Worm (Caenorhabditis elegans): ENCODE measurements around the gene fask-1.

Gene fask-1

DNA sequence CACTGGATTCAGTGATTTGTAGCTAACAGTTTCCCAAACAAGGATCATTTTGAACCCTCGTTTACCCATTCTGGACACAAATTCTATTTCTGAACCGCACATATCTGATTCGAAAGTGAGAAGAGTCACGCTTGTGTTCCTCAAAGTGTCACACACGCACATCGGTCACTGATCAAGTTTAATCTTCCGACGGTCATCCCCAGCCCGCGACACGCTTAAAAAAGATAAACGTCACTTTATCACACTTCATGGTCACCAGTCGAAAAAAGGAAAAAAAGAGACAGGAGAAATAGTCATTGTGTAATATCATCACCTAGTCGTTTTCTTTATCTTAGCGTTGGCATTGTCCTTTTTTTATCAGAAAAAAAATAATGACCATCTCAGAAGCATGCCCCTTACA is 22.8 kb upstream of the fask-1 start (continued):
- TF ChIP-seq ceh-6 (GFP tag; optimal IDR thresholded peaks at IDR 0.05) (no peak), madf-2 (tag; optimal IDR thresholded peaks at IDR 0.05) (no peak)

DNA sequence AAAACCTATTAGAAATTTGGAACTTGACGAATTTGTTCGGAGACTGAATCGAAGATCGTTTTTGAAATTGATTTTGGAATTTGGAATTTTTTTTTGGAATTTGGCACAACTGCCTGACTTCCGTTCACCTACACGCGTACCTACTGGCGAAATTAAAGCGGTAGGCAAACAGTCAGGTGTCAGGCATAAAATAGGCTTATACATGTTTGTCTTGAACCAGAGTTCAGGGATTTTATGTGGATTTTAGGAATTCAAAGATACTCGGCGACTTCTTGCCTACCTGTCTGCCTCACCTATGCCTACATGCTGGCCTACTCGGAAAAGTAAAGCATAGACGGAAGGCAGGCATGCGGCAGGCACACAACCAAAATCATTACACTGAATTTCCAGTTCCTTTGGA is 22.2 kb upstream of the fask-1 start:
- TF ChIP-seq ceh-34 (tag; optimal IDR thresholded peaks at IDR 0.05) (no peak), lin-11 (tag; optimal IDR thresholded peaks at IDR 0.05) (no peak), odd-2 (tag; optimal IDR thresholded peaks at IDR 0.05) (no peak), ceh-45 (GFP tag; IDR thresholded peaks at IDR 0.05) (no peak), pat-9 (tag; optimal IDR thresholded peaks at IDR 0.05) (no peak), ahr-1 (tag; optimal IDR thresholded peaks at IDR 0.05) (no peak), ttx-3 (tag; optimal IDR thresholded peaks at IDR 0.05) (no peak), ztf-16 (tag; optimal IDR thresholded peaks at IDR 0.05) (no peak), mec-3 (tag; optimal IDR thresholded peaks at IDR 0.05; ENCODE audit: borderline replicate concordance) (no peak), T23F11.4 (GFP tag; optimal IDR thresholded peaks at IDR 0.05) (no peak), pros-1 (tag; optimal IDR thresholded peaks at IDR 0.05) (no peak), pqm-1 (tag; optimal IDR thresholded peaks at IDR 0.05) (no peak), nhr-11 (tag; optimal IDR thresholded peaks at IDR 0.05) (no peak), F13H6.1 (tag; optimal IDR thresholded peaks at IDR 0.05) (no peak), nhr-232 (tag; optimal IDR thresholded peaks at IDR 0.05) (no peak), pha-4 (tag; optimal IDR thresholded peaks at IDR 0.05) (no peak), K02D7.2 (tag; optimal IDR thresholded peaks at IDR 0.05) (no peak), rnt-1 (tag; optimal IDR thresholded peaks at IDR 0.05) (no peak), ceh-14 (tag; optimal IDR thresholded peaks at IDR 0.05) (no peak)

ce11 chrIV:13079119-13079518 is 21.4 kb upstream of the fask-1 start, which contains the start of gene C39E9.8:
Gene C39E9.8 (plus strand): TSS chrIV:13079446.
- no peak for TF ChIP-seq nfya-1 (tag; optimal IDR thresholded peaks at IDR 0.05)

DNA sequence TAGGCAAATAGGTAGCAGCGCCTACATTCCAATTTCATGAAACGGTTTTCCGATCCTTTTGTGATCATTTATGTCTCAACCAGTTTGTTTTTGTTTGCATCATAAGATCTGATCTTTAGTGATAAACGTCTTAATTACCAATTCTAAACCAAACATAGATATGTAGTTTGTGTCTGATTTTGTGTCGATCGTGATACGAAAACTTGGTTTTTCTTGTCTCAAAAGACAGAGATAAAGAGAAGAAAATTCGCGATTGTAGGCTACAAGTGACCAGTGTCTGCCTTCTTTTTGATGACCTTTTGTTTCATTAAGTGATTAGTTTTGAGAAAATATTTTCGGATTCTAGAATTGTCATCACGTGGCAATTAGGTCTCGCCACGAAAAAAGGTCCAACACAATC is 20.3 kb upstream of the fask-1 start:
- no peak for TF ChIP-seq che-1 (tag; optimal IDR thresholded peaks at IDR 0.05)
- TF ChIP-seq ceh-48 (tag; optimal IDR thresholded peaks at IDR 0.05): no peak

- TF ChIP-seq ceh-18 (tag; optimal IDR thresholded peaks at IDR 0.05): no peak
- no peak for TF ChIP-seq unc-3 (GFP tag; conservative IDR thresholded peaks at IDR 0.05)
- no peak for TF ChIP-seq unc-3 (tag; optimal IDR thresholded peaks at IDR 0.05)
- no peak for TF ChIP-seq sox-4 (tag; optimal IDR thresholded peaks at IDR 0.05)
- no peak for TF ChIP-seq pat-9 (tag; optimal IDR thresholded peaks at IDR 0.05)
- TF ChIP-seq zip-5 (tag; optimal IDR thresholded peaks at IDR 0.05): no peak
- no peak for TF ChIP-seq pax-1 (tag; optimal IDR thresholded peaks at IDR 0.05)
- TF ChIP-seq tbx-2 (tag; optimal IDR thresholded peaks at IDR 0.05): no peak
- no peak for TF ChIP-seq ets-4 (tag; optimal IDR thresholded peaks at IDR 0.05)
- TF ChIP-seq fax-1 (tag; optimal IDR thresholded peaks at IDR 0.05): no peak
- TF ChIP-seq eyg-1 (tag; optimal IDR thresholded peaks at IDR 0.05): no peak
- no peak for TF ChIP-seq C38D4.7 (GFP tag; optimal IDR thresholded peaks at IDR 0.05)
- no peak for TF ChIP-seq ceh-31 (tag; optimal IDR thresholded peaks at IDR 0.05)
- no peak for TF ChIP-seq ceh-14 (tag; optimal IDR thresholded peaks at IDR 0.05)
- TF ChIP-seq fkh-6 (tag; optimal IDR thresholded peaks at IDR 0.05): no peak
- no peak for TF ChIP-seq sox-2 (GFP tag; IDR thresholded peaks at IDR 0.05)
- TF ChIP-seq mec-3 (tag; optimal IDR thresholded peaks at IDR 0.05; ENCODE audit: borderline replicate concordance): no peak
- TF ChIP-seq dmd-4 (tag; optimal IDR thresholded peaks at IDR 0.05; ENCODE audit: borderline replicate concordance): no peak
Measured at ce11 chrIV:13080861-13081260, 19.7 kb upstream of the fask-1 start.
